Fruit fly (Drosophila melanogaster) whole organism, embryonic: ENCODE data around the gene CG43401.

Experiments
- ATbp ChIP-seq: fragments of 200-800 bp; sonication (Bioruptor generic); optimal IDR thresholded peaks from 2 replicates; lab custom pipeline; 2017; ENCODE audit warnings: missing biosample characterization, mild to moderate bottlenecking, missing genetic modification characterization, missing genetic modification reagents
- Ada2b ChIP-seq: fragments of 200-800 bp; sonication (Bioruptor generic); IDR thresholded peaks from 2 replicates; pipeline ENCODE4 v1.3.6; 2022; ENCODE audit warnings: missing biosample characterization, missing genetic modification characterization
- CG10959 ChIP-seq: fragments of 200-800 bp; sonication (Bioruptor generic); IDR thresholded peaks from 2 replicates; pipeline ENCODE4 v1.3.6; 2022; ENCODE audit warnings: missing biosample characterization, missing genetic modification characterization
- CG11093 ChIP-seq: fragments of 200-800 bp; sonication (Bioruptor generic); IDR thresholded peaks from 3 replicates; pipeline ENCODE4 v1.3.6; 2022; ENCODE audit warnings: missing biosample characterization, missing genetic modification characterization
- CG13296 ChIP-seq: fragments of 200-800 bp; sonication (Bioruptor generic); optimal IDR thresholded peaks from 3 replicates; lab custom pipeline; 2018; ENCODE audit warnings: missing biosample characterization, mild to moderate bottlenecking, missing genetic modification characterization
- CG14441 ChIP-seq: fragments of 200-800 bp; sonication (Bioruptor generic); IDR thresholded peaks from 2 replicates; pipeline ENCODE4 v1.3.6; 2022; ENCODE audit warnings: missing biosample characterization, missing genetic modification characterization
- CG14667 ChIP-seq: fragments of 200-800 bp; sonication (Bioruptor generic); IDR thresholded peaks from 2 replicates; pipeline ENCODE4 v1.3.6; 2022; ENCODE audit warnings: missing biosample characterization, missing genetic modification characterization
- CG15073 ChIP-seq: fragments of 200-800 bp; sonication (Bioruptor generic); optimal IDR thresholded peaks from 2 replicates; lab custom pipeline; 2016; ENCODE audit warnings: missing biosample characterization, missing genetic modification characterization
- CG15269 ChIP-seq: fragments of 200-800 bp; sonication (Bioruptor generic); optimal IDR thresholded peaks from 2 replicates; lab custom pipeline; 2018; ENCODE audit warnings: missing biosample characterization, mild to moderate bottlenecking, missing genetic modification characterization, moderate library complexity
- CG2199 ChIP-seq: fragments of 200-800 bp; sonication (Bioruptor generic); IDR thresholded peaks from 3 replicates; pipeline ENCODE4 v1.3.6; 2022; ENCODE audit warnings: missing biosample characterization, missing genetic modification characterization
- CG2202 ChIP-seq: fragments of 200-800 bp; sonication (Bioruptor generic); optimal IDR thresholded peaks from 2 replicates; lab custom pipeline; 2018; ENCODE audit warnings: missing biosample characterization, mild to moderate bottlenecking, missing genetic modification characterization
- CG3407 ChIP-seq: fragments of 200-800 bp; sonication (Bioruptor generic); optimal IDR thresholded peaks from 2 replicates; lab custom pipeline; 2018; ENCODE audit warnings: missing biosample characterization, mild to moderate bottlenecking, missing genetic modification characterization
- CG6765 ChIP-seq: fragments of 200-800 bp; sonication (Bioruptor generic); optimal IDR thresholded peaks from 3 replicates; lab custom pipeline; 2017; ENCODE audit warnings: missing biosample characterization, mild to moderate bottlenecking, missing genetic modification characterization
- CG8281 ChIP-seq: fragments of 200-800 bp; sonication (Bioruptor generic); optimal IDR thresholded peaks from 2 replicates; lab custom pipeline; 2018; ENCODE audit warnings: missing biosample characterization, mild to moderate bottlenecking, missing genetic modification characterization, moderate library complexity
- CG8290 ChIP-seq, 3 experiments: fragments of 200-800 bp; sonication (Bioruptor generic); optimal IDR thresholded peaks; 2 replicates each; lab custom pipeline; 2016 to 2019; ENCODE audit warnings: missing biosample characterization in 3 of 3, missing genetic modification characterization in 3 of 3, mild to moderate bottlenecking in 2 of 3, moderate library complexity in 1 of 3
- CG9215 ChIP-seq: fragments of 200-800 bp; sonication (Bioruptor generic); IDR thresholded peaks from 2 replicates; pipeline ENCODE4 v1.3.6; 2022; ENCODE audit warnings: missing biosample characterization, missing genetic modification characterization
- CG9609 ChIP-seq: fragments of 200-800 bp; sonication (Bioruptor generic); optimal IDR thresholded peaks from 3 replicates; lab custom pipeline; 2016; ENCODE audit warnings: missing biosample characterization, missing genetic modification characterization
- Dek ChIP-seq: fragments of 200-800 bp; sonication (Bioruptor generic); optimal IDR thresholded peaks from 3 replicates; lab custom pipeline; 2019; ENCODE audit warnings: missing biosample characterization, mild to moderate bottlenecking, missing genetic modification characterization, moderate library complexity
- Dfd ChIP-seq, 2 experiments: fragments of >200 bp; optimal IDR thresholded peaks; 2 replicates each; lab custom pipeline; 2017; ENCODE audit warnings: missing biosample characterization in 2 of 2, missing genetic modification characterization in 2 of 2
- E2f1 ChIP-seq: fragments of 200-800 bp; sonication (Bioruptor generic); IDR thresholded peaks from 2 replicates; pipeline ENCODE4 v1.3.6; 2022; ENCODE audit warnings: missing biosample characterization, missing genetic modification characterization
- E2f2 ChIP-seq: fragments of 200-800 bp; sonication (Bioruptor generic); IDR thresholded peaks from 2 replicates; pipeline ENCODE4 v1.3.6; 2022; ENCODE audit warnings: missing biosample characterization, missing genetic modification characterization
- Ets65A ChIP-seq: fragments of 200-800 bp; sonication (Bioruptor generic); peaks from one replicate; lab custom pipeline; 2016; ENCODE audit warnings: missing biosample characterization, missing genetic modification characterization
- Fer1 ChIP-seq: fragments of 200-800 bp; sonication (Bioruptor generic); optimal IDR thresholded peaks from 2 replicates; lab custom pipeline; 2017; ENCODE audit warnings: missing biosample characterization, mild to moderate bottlenecking, missing genetic modification characterization
- Fer2 ChIP-seq: fragments of 200-800 bp; sonication (Bioruptor generic); optimal IDR thresholded peaks from 2 replicates; lab custom pipeline; 2018; ENCODE audit warnings: missing biosample characterization, mild to moderate bottlenecking, missing genetic modification characterization, moderate library complexity
- Gsc ChIP-seq: fragments of 200-800 bp; sonication (Bioruptor generic); IDR thresholded peaks from 2 replicates; pipeline ENCODE4 v1.3.6; 2022; ENCODE audit warnings: missing biosample characterization, missing genetic modification characterization
- HLH3B ChIP-seq: fragments of 200-800 bp; sonication (Bioruptor generic); IDR thresholded peaks from 2 replicates; pipeline ENCODE4 v1.3.6; 2022; ENCODE audit warnings: missing biosample characterization, missing genetic modification characterization
- HmgZ ChIP-seq: fragments of 200-800 bp; sonication (Bioruptor generic); optimal IDR thresholded peaks from 2 replicates; lab custom pipeline; 2018; ENCODE audit warnings: missing biosample characterization, mild to moderate bottlenecking, missing genetic modification characterization
- Max ChIP-seq: fragments of 200-800 bp; sonication (Bioruptor generic); optimal IDR thresholded peaks from 2 replicates; lab custom pipeline; 2016; ENCODE audit warnings: missing biosample characterization, mild to moderate bottlenecking, missing genetic modification characterization
- Med ChIP-seq: fragments of 200-800 bp; sonication (Bioruptor generic); peaks from one replicate; lab custom pipeline; 2016; ENCODE audit warnings: missing biosample characterization, missing genetic modification characterization, mild to moderate bottlenecking, inconsistent platforms, moderate library complexity
- NC2α ChIP-seq: fragments of 200-800 bp; sonication (Bioruptor generic); optimal IDR thresholded peaks from 2 replicates; lab custom pipeline; 2016; ENCODE audit warnings: missing biosample characterization, missing genetic modification characterization
- NK7.1 ChIP-seq: fragments of 200-800 bp; sonication (Bioruptor generic); optimal IDR thresholded peaks from 3 replicates; lab custom pipeline; 2016; ENCODE audit warnings: missing biosample characterization, missing genetic modification characterization
- Optix ChIP-seq: fragments of 200-800 bp; sonication (Bioruptor generic); IDR thresholded peaks from 3 replicates; pipeline ENCODE4 v1.3.6; 2022; ENCODE audit warnings: missing biosample characterization, missing genetic modification characterization
- Six4 ChIP-seq: fragments of 200-800 bp; sonication (Bioruptor generic); optimal IDR thresholded peaks from 2 replicates; lab custom pipeline; 2016; ENCODE audit warnings: missing biosample characterization, missing genetic modification characterization
- Sry-δ ChIP-seq: fragments of 200-800 bp; sonication (Bioruptor generic); optimal IDR thresholded peaks from 2 replicates; lab custom pipeline; 2016; ENCODE audit warnings: missing biosample characterization, missing genetic modification characterization
- TFAM ChIP-seq: fragments of 200-800 bp; sonication (Bioruptor generic); optimal IDR thresholded peaks from 2 replicates; lab custom pipeline; 2017; ENCODE audit warnings: missing biosample characterization, missing genetic modification characterization, inconsistent platforms
- Taf1 ChIP-seq: fragments of 200-800 bp; sonication (Bioruptor generic); IDR thresholded peaks from 2 replicates; pipeline ENCODE4 v1.3.6; 2022; ENCODE audit warnings: missing biosample characterization, missing genetic modification characterization
- YL-1 ChIP-seq: fragments of 200-800 bp; sonication (Bioruptor generic); optimal IDR thresholded peaks from 3 replicates; lab custom pipeline; 2017; ENCODE audit warnings: missing biosample characterization, mild to moderate bottlenecking, missing genetic modification characterization
- ap ChIP-seq: fragments of 200-800 bp; sonication (Bioruptor generic); IDR thresholded peaks from 2 replicates; pipeline ENCODE4 v1.3.6; 2022; ENCODE audit warnings: missing biosample characterization, missing genetic modification characterization
- ash1 ChIP-seq: fragments of 200-800 bp; sonication (Bioruptor generic); optimal IDR thresholded peaks from 2 replicates; lab custom pipeline; 2018; ENCODE audit warnings: missing biosample characterization, mild to moderate bottlenecking, missing genetic modification characterization
- cad ChIP-seq: fragments of >200 bp; optimal IDR thresholded peaks from 2 replicates; lab custom pipeline; 2017; ENCODE audit warnings: missing biosample characterization, missing genetic modification characterization
- chn ChIP-seq: fragments of 200-800 bp; sonication (Bioruptor generic); optimal IDR thresholded peaks from 2 replicates; lab custom pipeline; 2016; ENCODE audit warnings: missing biosample characterization, missing genetic modification characterization
- crp ChIP-seq, 2 experiments: fragments of 200-800 bp; sonication (Bioruptor generic); optimal IDR thresholded peaks; 2 replicates in 1 of 2; 3 replicates in 1 of 2; lab custom pipeline; 2017; ENCODE audit warnings: missing biosample characterization in 2 of 2, missing genetic modification characterization in 2 of 2, mild to moderate bottlenecking in 1 of 2, moderate library complexity in 1 of 2
- disco-r ChIP-seq: fragments of 200-800 bp; sonication (Bioruptor generic); optimal IDR thresholded peaks from 2 replicates; lab custom pipeline; 2016; ENCODE audit warnings: missing biosample characterization, missing genetic modification characterization
- esg ChIP-seq: fragments of 200-800 bp; sonication (Bioruptor generic); conservative IDR thresholded peaks from 2 replicates; pipeline ENCODE4 v1.3.6; 2022; ENCODE audit warnings: missing biosample characterization, missing genetic modification characterization
- gsb-n ChIP-seq: fragments of 200-800 bp; sonication (Bioruptor generic); optimal IDR thresholded peaks from 3 replicates; lab custom pipeline; 2018; ENCODE audit warnings: missing biosample characterization, mild to moderate bottlenecking, missing genetic modification characterization
- gt ChIP-seq: fragments of 200-800 bp; sonication (Bioruptor generic); IDR thresholded peaks from 2 replicates; pipeline ENCODE4 v1.3.6; 2022; ENCODE audit warnings: missing biosample characterization, missing genetic modification characterization
- nerfin-1 ChIP-seq: fragments of 200-800 bp; sonication (Bioruptor generic); optimal IDR thresholded peaks from 3 replicates; lab custom pipeline; 2019; ENCODE audit warnings: missing biosample characterization, mild to moderate bottlenecking, missing genetic modification characterization, moderate library complexity
- nmo ChIP-seq: fragments of 200-800 bp; sonication (Bioruptor generic); optimal IDR thresholded peaks from 2 replicates; lab custom pipeline; 2018; ENCODE audit warnings: missing biosample characterization, mild to moderate bottlenecking, missing genetic modification characterization, moderate library complexity
- row ChIP-seq: fragments of 200-800 bp; sonication (Bioruptor generic); IDR thresholded peaks from 3 replicates; pipeline ENCODE4 v1.3.6; 2022; ENCODE audit warnings: missing biosample characterization, missing genetic modification characterization
- so ChIP-seq: fragments of 200-800 bp; sonication (Bioruptor generic); IDR thresholded peaks from 3 replicates; pipeline ENCODE4 v1.3.6; 2022; ENCODE audit warnings: missing biosample characterization, missing genetic modification characterization
- tio ChIP-seq: fragments of 200-800 bp; sonication (Bioruptor generic); optimal IDR thresholded peaks from 2 replicates; lab custom pipeline; 2017; ENCODE audit warnings: missing biosample characterization, missing genetic modification characterization, inconsistent platforms
- unpg ChIP-seq: fragments of 200-800 bp; sonication (Bioruptor generic); optimal IDR thresholded peaks from 3 replicates; lab custom pipeline; 2018; ENCODE audit warnings: missing biosample characterization, mild to moderate bottlenecking, missing genetic modification characterization, moderate library complexity

Gene CG43401

DNA sequence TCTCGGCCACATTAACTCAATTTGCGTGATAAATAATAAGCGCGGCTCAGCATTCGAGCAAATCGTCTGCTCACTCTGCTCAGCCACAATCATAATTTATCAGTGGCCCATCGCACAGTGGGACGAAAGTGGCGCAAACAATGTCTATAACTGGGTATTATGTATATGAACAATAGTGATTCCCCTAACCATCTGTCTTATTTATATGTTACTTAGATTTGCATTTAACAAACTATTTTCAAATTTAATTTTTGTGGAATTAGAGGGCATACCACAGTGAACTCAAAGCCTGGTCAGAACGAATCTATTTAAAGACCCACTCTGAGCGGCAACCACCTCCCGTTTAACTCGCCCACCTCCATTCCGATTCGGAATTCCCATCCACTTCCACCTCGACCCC is 482 bp upstream of the CG43401 start (continued):
- TF ChIP-seq CG2199 (GFP tag; lab: Robert Waterston, UW) (no peak), Optix (GFP tag; lab: Robert Waterston, UW) (no peak), CG6765 (no peak), CG13296 (GFP tag; lab: Kevin White, UChicago) (no peak), Ada2b (peak; percentile 35; the same call in 1 of the 2 replicates), Ets65A (GFP tag; lab: Kevin White, UChicago) (no peak), Med (peak; percentile 74), ash1 (GFP tag; lab: Kevin White, UChicago) (no peak), so (GFP tag; lab: Robert Waterston, UW) (peak; percentile 16; the same call in 1 of the 3 replicates), Dek (tag; lab: Kevin White, UChicago) (no peak), ATbp (GFP tag; lab: Kevin White, UChicago) (peak; percentile 43), CG8290 (GFP tag; optimal IDR thresholded peaks at IDR 0.05; lab: Kevin White, UChicago) (no peak), CG8290 (tag; optimal IDR thresholded peaks at IDR 0.05; lab: Kevin White, UChicago) (no peak), E2f1 (GFP tag; lab: Robert Waterston, UW) (no peak), CG3407 (GFP tag; lab: Kevin White, UChicago) (no peak), CG14667 (GFP tag; lab: Robert Waterston, UW) (peak; percentile 39; the same call in 1 of the 2 replicates), CG8281 (tag; lab: Kevin White, UChicago) (no peak), CG9609 (GFP tag; lab: Kevin White, UChicago) (no peak), CG14441 (GFP tag; lab: Robert Waterston, UW) (no peak), CG15073 (GFP tag; lab: Kevin White, UChicago) (no peak), Dfd (GFP tag; optimal IDR thresholded peaks at IDR 0.05; lab: Kevin White, UChicago) (no peak), Sry-δ (GFP tag; lab: Kevin White, UChicago) (no peak), Fer1 (GFP tag; lab: Kevin White, UChicago) (no peak), Max (GFP tag; lab: Kevin White, UChicago) (no peak), CG10959 (GFP tag; lab: Robert Waterston, UW) (no peak), NK7.1 (GFP tag; lab: Kevin White, UChicago) (no peak), tio (GFP tag; lab: Kevin White, UChicago) (no peak), CG11093 (0 out of 3 replicates have a peak, but pooled peaks have one; percentile 8), CG2202 (tag; lab: Kevin White, UChicago) (peak; percentile 1), YL-1 (GFP tag; lab: Kevin White, UChicago) (no peak), Six4 (GFP tag; lab: Kevin White, UChicago) (no peak), unpg (GFP tag; lab: Kevin White, UChicago) (peak; percentile 32), nerfin-1 (tag; lab: Kevin White, UChicago) (no peak), gt (GFP tag; lab: Robert Waterston, UW) (no peak), Fer2 (no peak), NC2α (GFP tag; lab: Kevin White, UChicago) (no peak), Taf1 (no peak), esg (peak; percentile 35; the same call in 1 of the 2 replicates), HLH3B (GFP tag; lab: Robert Waterston, UW) (peak; percentile 41), CG9215 (no peak), gsb-n (tag; lab: Kevin White, UChicago) (no peak), disco-r (GFP tag; lab: Kevin White, UChicago) (peak; percentile 21), row (peak; percentile 42), Gsc (GFP tag; lab: Robert Waterston, UW) (no peak), cad (GFP tag; lab: Kevin White, UChicago) (no peak), chn (peak; percentile 29), HmgZ (tag; lab: Kevin White, UChicago) (no peak), ap (peak; percentile 12; the same call in 1 of the 2 replicates), CG15269 (peak; percentile 43), TFAM (GFP tag; lab: Kevin White, UChicago) (no peak), E2f2 (GFP tag; lab: Robert Waterston, UW) (no peak), nmo (no peak), crp (GFP tag; optimal IDR thresholded peaks at IDR 0.05; lab: Kevin White, UChicago) (no peak)
